Worm (Caenorhabditis elegans) whole organism, L4/young adult: ENCODE data around the gene col-114.

Experiments used
- W03F9.2 ChIP-seq: fragments of 150-350 bp; optimal IDR thresholded peaks from 2 replicates; lab custom pipeline; 2014; ENCODE audit warnings: missing biosample characterization, missing genetic modification characterization
- dao-5 ChIP-seq: sonication (generic microtip); optimal IDR thresholded peaks from 2 replicates; lab custom pipeline; 2016; ENCODE audit warnings: missing genotype, missing genetic modification characterization, moderate library complexity, missing compliant biosample characterization
- him-1 ChIP-seq: sonication (generic microtip); optimal IDR thresholded peaks from 2 replicates; lab custom pipeline; 2016; ENCODE audit warnings: missing genotype, missing genetic modification reagents, missing genetic modification characterization, missing compliant biosample characterization

DNA sequence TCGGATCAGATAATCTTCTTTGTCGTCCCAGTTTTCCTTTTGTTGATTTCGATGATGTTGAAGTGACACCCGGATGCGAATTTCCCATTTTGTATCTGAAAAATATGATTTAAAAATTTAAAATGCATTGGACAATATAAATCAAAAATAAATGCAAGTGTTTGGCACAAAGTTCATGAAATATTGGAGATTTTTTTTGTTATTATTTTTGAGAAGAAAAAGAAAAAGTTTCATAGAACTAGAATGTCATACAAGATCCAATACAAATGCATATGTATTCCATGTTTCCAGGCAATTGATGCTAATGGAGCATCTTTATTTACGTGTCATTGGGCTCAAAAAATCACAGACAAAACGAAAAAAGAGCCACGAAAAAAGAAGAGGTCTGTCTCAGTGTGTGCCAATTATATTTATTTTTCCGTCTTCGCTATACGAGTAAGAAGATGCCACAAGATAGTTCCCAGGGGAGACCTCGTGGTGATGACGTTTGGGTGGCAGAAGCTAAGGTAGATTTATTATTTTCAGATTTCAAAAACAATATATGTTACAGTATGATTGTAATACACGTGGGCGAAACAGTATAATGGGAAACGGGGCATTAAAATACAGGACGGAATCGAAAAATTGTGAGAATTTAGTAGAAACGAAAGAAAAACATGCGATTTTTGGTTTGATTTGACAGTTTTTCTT, 26.9 kb downstream of the col-114 start, which contains the start of the genes glb-23 and R13A1.1:
- TF ChIP-seq him-1 (tag; lab: Kevin White, UChicago) (no peak), W03F9.2 (tag; lab: Kevin White, UChicago) (no peak), dao-5 (tag; lab: Kevin White, UChicago) (no peak)
